Fruit fly (Drosophila melanogaster) whole organism, wandering third instar larva: ENCODE measurements around the gene fuss.

ENCODE experiments used
- HLH106 ChIP-seq: fragments of 200-800 bp; optimal IDR thresholded peaks from 3 replicates; lab custom pipeline; 2019; ENCODE audit warnings: missing biosample characterization, mild to moderate bottlenecking, missing genetic modification characterization, moderate library complexity
- Hnf4 ChIP-seq: fragments of 200-800 bp; sonication (Bioruptor generic); optimal IDR thresholded peaks from 2 replicates; lab custom pipeline; 2016; ENCODE audit warnings: missing biosample characterization, mild to moderate bottlenecking, missing genetic modification characterization
- Hr78 ChIP-seq: fragments of >200 bp; optimal IDR thresholded peaks from 2 replicates; lab custom pipeline; 2017; ENCODE audit warnings: missing biosample characterization, missing genetic modification characterization
- Vsx2 ChIP-seq: fragments of 200-300, 225-300 bp; sonication (Bioruptor generic); optimal IDR thresholded peaks from 2 replicates; lab custom pipeline; 2018; ENCODE audit warnings: missing biosample characterization, missing genetic modification characterization; ENCODE audit not compliant: partially characterized antibody
- ey ChIP-seq: fragments of 200-800 bp; sonication (Bioruptor generic); optimal IDR thresholded peaks from 2 replicates; lab custom pipeline; 2016; ENCODE audit warnings: missing biosample characterization, missing genetic modification characterization
- pan ChIP-seq: fragments of >200 bp; optimal IDR thresholded peaks from 2 replicates; lab custom pipeline; 2017
- sage ChIP-seq: fragments of 200-800 bp; sonication (Bioruptor generic); optimal IDR thresholded peaks from 2 replicates; lab custom pipeline; 2016; ENCODE audit warnings: missing biosample characterization, mild to moderate bottlenecking, missing genetic modification characterization
- sv ChIP-seq: fragments of 200-800 bp; sonication (Bioruptor generic); optimal IDR thresholded peaks from 3 replicates; lab custom pipeline; 2016; ENCODE audit warnings: missing biosample characterization, missing genetic modification characterization

- TF ChIP-seq ey (GFP tag; lab: Kevin White, UChicago) (no peak), Hr78 (GFP tag; lab: Kevin White, UChicago) (peak; percentile 44), sage (GFP tag; lab: Kevin White, UChicago) (no peak), pan (lab: Kevin White, UChicago) (no peak), HLH106 (no peak), sv (GFP tag; lab: Kevin White, UChicago) (no peak), Hnf4 (GFP tag; lab: Kevin White, UChicago) (no peak), Vsx2 (GFP tag; lab: Kevin White, UChicago) (no peak)
These were observed 20.1 kb downstream of the fuss start, which contains the start of gene 4E-T for dm6 chr4:958093-958649.
